Worm (Caenorhabditis elegans) whole organism, mixed stage, embryonic: ENCODE results near the gene Y57G11B.8.

Experiments used
- elt-3 ChIP-seq: fragments of 150-350 bp; optimal IDR thresholded peaks from 2 replicates; lab custom pipeline; 2014; ENCODE audit warnings: missing biosample characterization, missing genetic modification characterization
- lin-13 ChIP-seq: fragments of 150-350 bp; optimal IDR thresholded peaks from 2 replicates; lab custom pipeline; 2014; ENCODE audit warnings: missing biosample characterization, missing genetic modification characterization
- nhr-12 ChIP-seq: fragments of 150-350 bp; optimal IDR thresholded peaks from 2 replicates; lab custom pipeline; 2014; ENCODE audit warnings: missing biosample characterization, missing genetic modification characterization
- nhr-28 ChIP-seq: fragments of 150-350 bp; optimal IDR thresholded peaks from 2 replicates; lab custom pipeline; 2014; ENCODE audit warnings: missing biosample characterization, missing genetic modification characterization
- snpc-4 ChIP-seq: fragments of 150-350 bp; optimal IDR thresholded peaks from 2 replicates; lab custom pipeline; 2014; ENCODE audit warnings: missing biosample characterization, missing genetic modification characterization

- TF ChIP-seq nhr-12 (tag; lab: Kevin White, UChicago) (no peak), snpc-4 (tag; lab: Kevin White, UChicago) (no peak), elt-3 (tag; lab: Kevin White, UChicago) (no peak), nhr-28 (tag; lab: Kevin White, UChicago) (no peak), lin-13 (tag; lab: Kevin White, UChicago) (no peak)
These were observed 15.7 kb downstream of the Y57G11B.8 start for ce11 chrIV:14562649-14563268.
